Worm (Caenorhabditis elegans): ENCODE results near the gene T14G8.2.

T14G8.2 gene

ce11 chrX:12876795-12877530 lies 19.2 kb downstream of the T14G8.2 start, which contains the start of gene bcat-1:
TSS of gene bcat-1 (plus strand) at chrX:12877480.
- TF ChIP-seq mcd-1 (GFP tag; IDR thresholded peaks at IDR 0.05) (peak; percentile 43; the same call in 1 of the 2 replicates), hlh-12 (tag; optimal IDR thresholded peaks at IDR 0.05) (no peak), tbx-9 (tag; optimal IDR thresholded peaks at IDR 0.05; ENCODE audit: borderline replicate concordance) (no peak), K12H6.12 (tag; optimal IDR thresholded peaks at IDR 0.05) (peak; percentile 77), F23B12.7 (tag; optimal IDR thresholded peaks at IDR 0.05; ENCODE audit: insufficient read depth) (no peak), ceh-91 (GFP tag; IDR thresholded peaks at IDR 0.05) (no peak), somi-1 (GFP tag; optimal IDR thresholded peaks at IDR 0.05) (peak; percentile 16), him-1 (tag; optimal IDR thresholded peaks at IDR 0.05) (no peak), madf-10 (tag; optimal IDR thresholded peaks at IDR 0.05) (no peak), dox-1 (GFP tag; IDR thresholded peaks at IDR 0.05) (peak; percentile 57; the same call in 1 of the 2 replicates), T26A5.8 (tag; optimal IDR thresholded peaks at IDR 0.05) (no peak), ztf-6 (GFP tag; IDR thresholded peaks at IDR 0.05) (no peak), ama-1 (optimal IDR thresholded peaks at IDR 0.05) (no peak), ama-1 (GFP tag; optimal IDR thresholded peaks at IDR 0.05) (no peak), attf-6 (GFP tag; IDR thresholded peaks at IDR 0.05) (no peak), let-607 (tag; optimal IDR thresholded peaks at IDR 0.05) (peak in 1 of 2 experiments; percentile 2), sea-2 (GFP tag; IDR thresholded peaks at IDR 0.05) (no peak), nhr-90 (tag; optimal IDR thresholded peaks at IDR 0.05) (no peak), snpc-1.1 (tag; optimal IDR thresholded peaks at IDR 0.05; ENCODE audit: insufficient read depth) (no peak), nhr-179 (tag; optimal IDR thresholded peaks at IDR 0.05) (no peak), fkh-3 (tag; optimal IDR thresholded peaks at IDR 0.05) (no peak), ceh-100 (GFP tag; IDR thresholded peaks at IDR 0.05) (no peak), ceh-58 (GFP tag; IDR thresholded peaks at IDR 0.05) (no peak), nfyb-1 (GFP tag; IDR thresholded peaks at IDR 0.05) (0 out of 2 replicates have a peak, but pooled peaks have one; percentile 18), ekl-4 (GFP tag; IDR thresholded peaks at IDR 0.05) (no peak), aptf-3 (GFP tag; IDR thresholded peaks at IDR 0.05) (no peak), F57A8.1 (GFP tag; optimal IDR thresholded peaks at IDR 0.05) (no peak), akir-1 (GFP tag; optimal IDR thresholded peaks at IDR 0.05) (no peak), T07F8.4 (tag; optimal IDR thresholded peaks at IDR 0.05) (no peak), lin-35 (GFP tag; optimal IDR thresholded peaks at IDR 0.05) (no peak), chd-7 (tag; optimal IDR thresholded peaks at IDR 0.05) (peak; percentile 49), F57C9.4 (tag; optimal IDR thresholded peaks at IDR 0.05) (no peak), ceh-79 (tag; optimal IDR thresholded peaks at IDR 0.05) (no peak), mel-28 (tag; optimal IDR thresholded peaks at IDR 0.05; ENCODE audit: borderline replicate concordance) (no peak), F10E7.11 (tag; optimal IDR thresholded peaks at IDR 0.05) (no peak), Y56A3A.18 (GFP tag; IDR thresholded peaks at IDR 0.05) (no peak), madf-6 (GFP tag; IDR thresholded peaks at IDR 0.05) (no peak), cebp-1 (GFP tag; IDR thresholded peaks at IDR 0.05) (no peak), cebp-1 (tag; optimal IDR thresholded peaks at IDR 0.05) (peak; percentile 68), B0261.1 (tag; optimal IDR thresholded peaks at IDR 0.05) (no peak), ztf-18 (tag; optimal IDR thresholded peaks at IDR 0.05) (peak; percentile 40), nfya-2 (GFP tag; IDR thresholded peaks at IDR 0.05) (no peak), bed-2 (GFP tag; IDR thresholded peaks at IDR 0.05) (no peak), snpc-4 (GFP tag; optimal IDR thresholded peaks at IDR 0.05) (no peak), snpc-4 (tag; optimal IDR thresholded peaks at IDR 0.05) (no peak), madf-3 (GFP tag; IDR thresholded peaks at IDR 0.05) (no peak), Y95B8A.8 (GFP tag; IDR thresholded peaks at IDR 0.05) (no peak), K11D2.4 (GFP tag; IDR thresholded peaks at IDR 0.05) (peak; percentile 47; the same call in 1 of the 2 replicates)

All from whole organism, young adult.